Worm (Caenorhabditis elegans) whole organism, mixed stage, embryonic: ENCODE results near the gene npp-18.

Experiments used
- elt-1 ChIP-seq: sonication (generic microtip); optimal IDR thresholded peaks from 2 replicates; lab custom pipeline; 2017; ENCODE audit warnings: missing genetic modification characterization, mild to moderate bottlenecking, missing compliant biosample characterization, antibody characterized with exemption, moderate library complexity, borderline replicate concordance; ENCODE audit not compliant: insufficient read depth
- elt-3 ChIP-seq: fragments of 150-350 bp; optimal IDR thresholded peaks from 2 replicates; lab custom pipeline; 2014; ENCODE audit warnings: missing biosample characterization, missing genetic modification characterization
- lsy-2 ChIP-seq: fragments of 150-350 bp; optimal IDR thresholded peaks from 2 replicates; lab custom pipeline; 2014; ENCODE audit warnings: missing biosample characterization, missing genetic modification characterization
- mls-2 ChIP-seq: sonication (generic microtip); optimal IDR thresholded peaks from 2 replicates; lab custom pipeline; 2016; ENCODE audit warnings: mild to moderate bottlenecking, missing genetic modification characterization, moderate library complexity, missing compliant biosample characterization
- nhr-237 ChIP-seq: fragments of 150-350 bp; optimal IDR thresholded peaks from 2 replicates; lab custom pipeline; 2014; ENCODE audit warnings: missing biosample characterization, missing genetic modification characterization
- nhr-76 ChIP-seq: sonication (generic microtip); optimal IDR thresholded peaks from 2 replicates; lab custom pipeline; 2017; ENCODE audit warnings: missing biosample characterization, missing genetic modification characterization
- pha-4 ChIP-seq: fragments of 150-350 bp; optimal IDR thresholded peaks from 2 replicates; lab custom pipeline; 2018; ENCODE audit warnings: missing biosample characterization, missing genetic modification reagents, missing genetic modification characterization
- snpc-4 ChIP-seq: fragments of 150-350 bp; optimal IDR thresholded peaks from 2 replicates; lab custom pipeline; 2014; ENCODE audit warnings: missing biosample characterization, missing genetic modification characterization

- no peak for TF ChIP-seq snpc-4 (tag; lab: Kevin White, UChicago)
- no peak for TF ChIP-seq nhr-237 (tag; lab: Kevin White, UChicago)
- TF ChIP-seq lsy-2 (tag; lab: Kevin White, UChicago) = no peak
- no peak for TF ChIP-seq mls-2
- no peak for TF ChIP-seq elt-3 (tag; lab: Kevin White, UChicago)
- TF ChIP-seq pha-4 = no peak
- no peak for TF ChIP-seq elt-1
- no peak for TF ChIP-seq nhr-76 (tag; lab: Kevin White, UChicago)
Observed at ce11 chrIII:13333754-13334153, 37.1 kb downstream of the npp-18 start, which contains the start of gene sdz-20.
